Worm (Caenorhabditis elegans): Measurements from ENCODE around the gene Y116F11B.14.
"Not testable (repeated sequence)": the region's sequence is repeated elsewhere in the genome, so short reads cannot be mapped to it uniquely, and the experiment has no call there.

DNA sequence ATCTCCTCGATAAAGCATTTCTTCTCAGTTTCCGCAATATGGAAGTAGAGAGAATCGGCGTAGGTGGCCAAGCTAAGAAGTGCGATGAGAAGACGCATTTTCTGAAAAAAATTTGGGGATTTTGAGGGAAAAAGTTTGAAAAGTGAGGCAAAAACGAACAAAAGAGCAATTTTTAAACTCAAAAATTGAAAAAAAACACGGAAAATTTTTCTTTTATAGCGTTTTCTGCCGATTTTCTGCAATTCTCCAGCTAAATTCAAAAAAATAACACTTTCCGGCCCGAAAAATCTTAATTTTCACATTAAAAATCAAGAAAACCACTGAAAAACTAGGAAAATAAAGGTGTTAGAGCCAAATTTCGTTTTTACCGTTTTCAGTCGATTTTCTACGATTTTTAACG is 49.7 kb downstream of the Y116F11B.14 start, which contains the start of gene tmed-4:
- TF ChIP-seq ama-1 (optimal IDR thresholded peaks at IDR 0.05); sea-1 (GFP tag; conservative IDR thresholded peaks at IDR 0.05); aly-1 (tag; optimal IDR thresholded peaks at IDR 0.05); scrt-1 (GFP tag; IDR thresholded peaks at IDR 0.05); tbx-37 (GFP tag; conservative IDR thresholded peaks at IDR 0.05): not testable (repeated sequence)

All from whole organism, early embryonic.